Worm (Caenorhabditis elegans): ENCODE measurements around the gene lmtr-5.

Gene lmtr-5

DNA sequence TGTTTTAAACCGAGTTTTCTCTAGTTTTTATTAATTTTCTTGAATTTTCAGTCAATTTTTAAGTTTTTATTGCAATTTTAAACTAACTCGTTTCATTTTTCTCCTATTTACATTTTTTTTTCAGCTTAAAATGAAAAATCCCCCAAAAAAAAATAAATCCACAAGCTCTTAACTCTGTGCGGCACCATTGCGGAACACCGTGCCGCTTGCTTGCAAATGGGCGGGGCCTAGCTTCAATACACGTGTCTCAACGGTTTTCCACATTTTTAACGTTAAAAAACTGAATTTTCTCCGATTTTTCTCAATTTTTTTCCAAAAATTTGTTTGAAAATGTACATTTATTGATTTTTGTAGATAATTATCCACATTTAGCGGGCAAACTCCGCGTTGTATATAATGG lies 8.5 kb upstream of the lmtr-5 start, which contains the start of gene R148.3 (continued):
- TF ChIP-seq lin-13 (GFP tag; optimal IDR thresholded peaks at IDR 0.05) (peak; percentile 50), aha-1 (tag) (peak; percentile 84), madf-5 (GFP tag; IDR thresholded peaks at IDR 0.05) (no peak), ceh-28 (tag; optimal IDR thresholded peaks at IDR 0.05) (no peak), vab-7 (GFP tag; IDR thresholded peaks at IDR 0.05) (no peak), F10B5.3 (tag; optimal IDR thresholded peaks at IDR 0.05) (no peak), Y48G9A.11 (GFP tag; IDR thresholded peaks at IDR 0.05) (no peak), nhr-76 (tag; optimal IDR thresholded peaks at IDR 0.05) (no peak), R02D3.7 (tag; optimal IDR thresholded peaks at IDR 0.05) (no peak), nhr-28 (tag; optimal IDR thresholded peaks at IDR 0.05) (no peak), ZK337.2 (GFP tag; IDR thresholded peaks at IDR 0.05) (no peak), mxl-2 (GFP tag; conservative IDR thresholded peaks at IDR 0.05) (no peak), dve-1 (tag; optimal IDR thresholded peaks at IDR 0.05; ENCODE audit: insufficient read depth) (peak; percentile 29), fos-1 (tag; optimal IDR thresholded peaks at IDR 0.05) (no peak), lir-3 (tag; optimal IDR thresholded peaks at IDR 0.05) (no peak), hmg-1.1 (GFP tag; IDR thresholded peaks at IDR 0.05) (peak; percentile 53; the same call in 1 of the 2 replicates), dmd-8 (GFP tag; IDR thresholded peaks at IDR 0.05) (no peak), duxl-1 (tag; optimal IDR thresholded peaks at IDR 0.05; ENCODE audit: poor library complexity) (peak; percentile 42), spr-1 (tag; optimal IDR thresholded peaks at IDR 0.05) (peak; percentile 22), nhr-10 (tag; optimal IDR thresholded peaks at IDR 0.05) (no peak), T26A8.4 (GFP tag; IDR thresholded peaks at IDR 0.05) (no peak), ztf-7 (tag; optimal IDR thresholded peaks at IDR 0.05) (no peak), nhr-237 (tag; optimal IDR thresholded peaks at IDR 0.05) (no peak), zfp-3 (GFP tag; conservative IDR thresholded peaks at IDR 0.05) (no peak), F49E8.2 (tag; optimal IDR thresholded peaks at IDR 0.05; ENCODE audit: borderline replicate concordance) (no peak), php-3 (GFP tag; IDR thresholded peaks at IDR 0.05) (no peak), lin-1 (GFP tag; IDR thresholded peaks at IDR 0.05) (no peak), hif-1 (tag; optimal IDR thresholded peaks at IDR 0.05) (peak in 1 of 2 experiments; percentile 27), lin-39 (tag; optimal IDR thresholded peaks at IDR 0.05) (no peak)

DNA sequence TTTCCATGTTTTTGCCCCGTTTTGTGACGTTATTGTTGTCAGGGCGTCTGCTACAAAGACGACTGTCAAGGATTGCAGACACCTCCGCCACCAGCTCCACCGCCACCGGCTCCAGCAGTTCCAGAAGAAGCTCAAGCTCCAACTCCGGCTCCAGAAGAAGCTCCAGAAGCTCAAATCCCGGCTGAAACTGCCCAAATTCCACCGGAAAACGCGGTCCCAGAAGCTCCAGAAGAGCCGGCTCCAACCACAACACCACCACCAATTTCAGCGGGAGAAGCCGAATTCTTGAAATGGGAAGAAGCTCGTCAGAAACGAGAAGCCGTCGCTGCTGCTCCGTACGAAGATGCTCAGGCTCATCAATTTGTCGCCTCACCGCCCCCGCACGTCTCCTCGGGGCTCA lies 6.7 kb upstream of the lmtr-5 start:
- no peak for TF ChIP-seq attf-4 (tag; optimal IDR thresholded peaks at IDR 0.05)
- TF ChIP-seq set-16 (GFP tag; IDR thresholded peaks at IDR 0.05): peak; percentile 90
- TF ChIP-seq lin-13 (GFP tag; optimal IDR thresholded peaks at IDR 0.05): no peak
- TF ChIP-seq pqm-1 (tag; optimal IDR thresholded peaks at IDR 0.05): no peak
- TF ChIP-seq zfp-3 (GFP tag; conservative IDR thresholded peaks at IDR 0.05): no peak

DNA sequence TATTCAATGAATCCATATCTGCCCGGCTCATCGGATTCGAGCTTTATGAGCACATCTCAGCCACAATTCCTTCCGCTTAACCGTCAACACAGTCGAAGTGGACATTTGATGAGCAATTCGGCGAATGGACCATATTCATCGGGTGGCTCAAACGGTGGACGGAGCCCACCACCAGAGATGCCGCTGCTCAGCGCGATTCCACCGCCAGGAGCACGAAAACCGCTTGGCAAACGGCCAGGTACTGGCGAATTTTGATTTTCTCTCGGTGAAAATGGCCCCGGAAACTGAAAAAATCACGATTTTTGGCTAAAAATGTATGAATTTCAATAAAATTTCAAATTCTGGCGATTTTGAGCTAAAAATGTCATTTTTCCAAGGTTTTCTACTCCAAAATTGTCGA lies 3.6 kb upstream of the lmtr-5 start:
- peak; percentile 61 for TF ChIP-seq set-16 (GFP tag; IDR thresholded peaks at IDR 0.05)
- no peak for TF ChIP-seq Y75B8A.6 (GFP tag; IDR thresholded peaks at IDR 0.05)
- no peak for TF ChIP-seq nhr-10 (tag; optimal IDR thresholded peaks at IDR 0.05)
- no peak for TF ChIP-seq dpl-1 (GFP tag; optimal IDR thresholded peaks at IDR 0.05)

DNA sequence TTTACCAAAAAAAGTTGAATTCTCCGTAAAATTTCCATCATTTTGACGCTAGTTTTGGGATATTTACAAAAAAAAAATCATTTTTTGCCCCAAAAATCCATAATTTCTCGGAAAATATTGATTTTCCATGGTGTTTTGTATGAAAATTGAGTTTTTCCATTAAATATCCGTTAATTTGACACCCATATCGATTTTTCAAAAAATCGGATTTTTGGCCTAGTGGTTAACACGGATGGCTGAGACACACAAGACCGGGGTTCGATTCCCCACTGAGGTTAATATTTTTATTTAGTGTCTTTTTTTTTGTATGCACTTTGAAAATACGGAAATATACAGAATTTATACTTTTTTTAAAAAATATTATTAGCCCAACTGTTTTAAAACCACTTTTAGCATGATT lies 1.8 kb downstream of the lmtr-5 start:
- TF ChIP-seq R02D3.7 (tag; optimal IDR thresholded peaks at IDR 0.05) (no peak), jun-1 (tag; optimal IDR thresholded peaks at IDR 0.05) (no peak), Y75B8A.6 (GFP tag; IDR thresholded peaks at IDR 0.05) (no peak), rbr-2 (tag; optimal IDR thresholded peaks at IDR 0.05) (no peak), unc-62 (GFP tag; optimal IDR thresholded peaks at IDR 0.05 in 1 of 2) (no peak), unc-62 (tag; optimal IDR thresholded peaks at IDR 0.05) (no peak), ama-1 (optimal IDR thresholded peaks at IDR 0.05) (no peak), zfp-2 (tag; optimal IDR thresholded peaks at IDR 0.05) (no peak), lin-1 (GFP tag; IDR thresholded peaks at IDR 0.05) (no peak), dpl-1 (GFP tag; optimal IDR thresholded peaks at IDR 0.05) (no peak), D1046.2 (GFP tag; IDR thresholded peaks at IDR 0.05) (no peak), unc-130 (GFP tag; optimal IDR thresholded peaks at IDR 0.05) (no peak), ZK546.5 (tag; optimal IDR thresholded peaks at IDR 0.05) (no peak), unc-39 (tag; optimal IDR thresholded peaks at IDR 0.05) (no peak), snpc-1.2 (GFP tag; IDR thresholded peaks at IDR 0.05) (no peak)

Measured in whole organism, L4 larva.